Fruit fly (Drosophila melanogaster): ENCODE data around the gene PolE1.

PolE1 gene

dm6 chr3R:23363515-23364124 lies 15.7 kb downstream of the PolE1 start, which contains the start of gene CG4408 (continued):
- peak; percentile 59 for TF ChIP-seq CG6808 (GFP tag; optimal IDR thresholded peaks at IDR 0.05)
- peak; percentile 29 for TF ChIP-seq CG4318 (GFP tag; optimal IDR thresholded peaks at IDR 0.05)
- peak; percentile 71 for TF ChIP-seq Gug (GFP tag; IDR thresholded peaks at IDR 0.05)
- no peak for TF ChIP-seq fkh (GFP tag; optimal IDR thresholded peaks at IDR 0.05)
- TF ChIP-seq acj6 (GFP tag; optimal IDR thresholded peaks at IDR 0.05): peak; percentile 84
- TF ChIP-seq CG7368 (GFP tag; optimal IDR thresholded peaks at IDR 0.05): peak; percentile 75
- no peak for TF ChIP-seq CG9139 (GFP tag; optimal IDR thresholded peaks at IDR 0.05)
- peak; percentile 91 for TF ChIP-seq lz (GFP tag; optimal IDR thresholded peaks at IDR 0.05)
- peak; percentile 43; the same call in 1 of the 2 replicates for TF ChIP-seq CG11294 (GFP tag; IDR thresholded peaks at IDR 0.05)

DNA sequence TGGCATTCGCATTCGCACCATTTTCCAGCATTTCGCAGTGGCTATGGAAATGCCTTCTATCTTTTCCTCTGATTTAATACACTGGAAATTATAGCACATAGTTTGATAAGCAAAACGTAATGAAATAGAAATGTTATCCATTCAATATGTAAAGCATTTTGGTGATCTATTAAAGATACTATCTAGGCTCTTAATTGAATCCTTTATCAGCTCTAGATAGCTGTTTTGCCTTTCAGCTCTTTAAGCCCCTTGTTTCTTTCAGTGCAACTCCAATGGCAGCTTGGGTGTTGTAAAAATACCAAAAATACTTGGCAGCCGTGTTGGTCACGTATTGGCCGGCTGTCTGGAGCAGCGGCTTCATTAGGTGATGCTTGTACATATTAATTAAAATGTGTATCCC lies 17.1 kb downstream of the PolE1 start:
- TF ChIP-seq CG3919 (GFP tag; optimal IDR thresholded peaks at IDR 0.05) (peak; percentile 12), Eip78C (GFP tag) (peak; percentile 56), dac (GFP tag; optimal IDR thresholded peaks at IDR 0.05) (peak; percentile 53), CG8119 (GFP tag; IDR thresholded peaks at IDR 0.05) (peak; percentile 65), achi (GFP tag; optimal IDR thresholded peaks at IDR 0.05) (peak; percentile 24), Eip75B (GFP tag; optimal IDR thresholded peaks at IDR 0.05) (no peak), CG7368 (GFP tag; optimal IDR thresholded peaks at IDR 0.05) (no peak), CG34406 (GFP tag; optimal IDR thresholded peaks at IDR 0.05) (no peak), CG4318 (GFP tag; optimal IDR thresholded peaks at IDR 0.05) (peak; percentile 44), dsx (GFP tag; optimal IDR thresholded peaks at IDR 0.05; ENCODE audit: poor library complexity, severe bottlenecking) (no peak), CG8319 (GFP tag; optimal IDR thresholded peaks at IDR 0.05) (no peak), CG10631 (GFP tag; optimal IDR thresholded peaks at IDR 0.05) (peak; percentile 14), acj6 (GFP tag; optimal IDR thresholded peaks at IDR 0.05) (no peak), Eip93F (GFP tag; optimal IDR thresholded peaks at IDR 0.05) (no peak), cyc (GFP tag; optimal IDR thresholded peaks at IDR 0.05) (no peak), topi (GFP tag; optimal IDR thresholded peaks at IDR 0.05) (no peak), CG16779 (tag; optimal IDR thresholded peaks at IDR 0.05) (no peak), fkh (GFP tag; optimal IDR thresholded peaks at IDR 0.05) (no peak), Ets21C (GFP tag; optimal IDR thresholded peaks at IDR 0.05) (no peak), Sox15 (GFP tag; optimal IDR thresholded peaks at IDR 0.05) (no peak), Sox14 (GFP tag; optimal IDR thresholded peaks at IDR 0.05) (peak; percentile 3), esn (GFP tag; optimal IDR thresholded peaks at IDR 0.05) (no peak), Hr39 (GFP tag; optimal IDR thresholded peaks at IDR 0.05) (no peak), pdm3 (GFP tag; optimal IDR thresholded peaks at IDR 0.05) (peak; percentile 39), Met (GFP tag; optimal IDR thresholded peaks at IDR 0.05) (no peak), CG6792 (GFP tag; optimal IDR thresholded peaks at IDR 0.05) (no peak), Ets96B (tag; optimal IDR thresholded peaks at IDR 0.05) (no peak), Blimp-1 (GFP tag; optimal IDR thresholded peaks at IDR 0.05) (no peak), CG11902 (GFP tag; optimal IDR thresholded peaks at IDR 0.05) (no peak), CG1621 (tag; optimal IDR thresholded peaks at IDR 0.05) (no peak), ss (GFP tag; optimal IDR thresholded peaks at IDR 0.05) (no peak), CG11762 (GFP tag; optimal IDR thresholded peaks at IDR 0.05; ENCODE audit: insufficient read depth) (no peak), Hr38 (GFP tag; optimal IDR thresholded peaks at IDR 0.05) (no peak), CG6276 (GFP tag; optimal IDR thresholded peaks at IDR 0.05) (peak; percentile 41), CG6163 (GFP tag; IDR thresholded peaks at IDR 0.05) (no peak), Sox102F (GFP tag; optimal IDR thresholded peaks at IDR 0.05) (no peak), CG15336 (GFP tag; IDR thresholded peaks at IDR 0.05) (peak; percentile 71), Gug (GFP tag; IDR thresholded peaks at IDR 0.05) (peak; percentile 30; the same call in 1 of the 2 replicates), CG6854 (GFP tag; optimal IDR thresholded peaks at IDR 0.05) (no peak), CG9139 (GFP tag; optimal IDR thresholded peaks at IDR 0.05) (no peak), OdsH (GFP tag; optimal IDR thresholded peaks at IDR 0.05) (peak; percentile 29), net (GFP tag; optimal IDR thresholded peaks at IDR 0.05) (peak; percentile 24), eg (GFP tag; IDR thresholded peaks at IDR 0.05) (peak; percentile 58), CG11294 (GFP tag; IDR thresholded peaks at IDR 0.05) (0 out of 2 replicates have a peak, but pooled peaks have one; percentile 24), salr (GFP tag; optimal IDR thresholded peaks at IDR 0.05) (peak in 1 of 2 experiments; percentile 19), spab (GFP tag; optimal IDR thresholded peaks at IDR 0.05) (no peak)

Measured in whole organism, prepupa.